Worm (Caenorhabditis elegans) whole organism, L1 larva: ENCODE data around the gene R12B2.2.

Source experiments
- aha-1 ChIP-seq: fragments of 150-350 bp; optimal IDR thresholded peaks from 2 replicates; lab custom pipeline; 2014; ENCODE audit warnings: missing biosample characterization, missing genetic modification characterization
- ama-1 ChIP-seq: fragments of 150-350 bp; optimal IDR thresholded peaks from 2 replicates; lab custom pipeline; 2014
- egl-27 ChIP-seq, 2 experiments: fragments of 150-350 bp in 1 of 2; sonication (generic microtip); optimal IDR thresholded peaks; 3 replicates each; lab custom pipeline; 2017 to 2018; ENCODE audit warnings: missing biosample characterization in 2 of 2, missing genetic modification characterization in 2 of 2, missing genetic modification reagents in 2 of 2
- hpl-2 ChIP-seq: fragments of 150-350 bp; optimal IDR thresholded peaks from 2 replicates; lab custom pipeline; 2014; ENCODE audit warnings: missing biosample characterization, missing genetic modification reagents, missing genetic modification characterization
- lin-35 ChIP-seq, 2 experiments: fragments of 150-350 bp; optimal IDR thresholded peaks; 2 replicates each; lab custom pipeline; 2014; ENCODE audit warnings: missing biosample characterization in 2 of 2, missing genetic modification characterization in 2 of 2, missing genetic modification reagents in 2 of 2
- lir-3 ChIP-seq: sonication (generic microtip); optimal IDR thresholded peaks from 2 replicates; lab custom pipeline; 2016; ENCODE audit warnings: mild to moderate bottlenecking, missing genetic modification characterization, moderate library complexity, missing compliant biosample characterization; ENCODE audit not compliant: poor library complexity
- mab-9 ChIP-seq: fragments of 200-800 bp; sonication (Bioruptor generic); IDR thresholded peaks from 2 replicates; pipeline ENCODE4 v1.3.6; 2022; ENCODE audit warnings: missing genetic modification reagents, missing genetic modification characterization, missing compliant biosample characterization
- nhr-76 ChIP-seq: sonication (generic microtip); optimal IDR thresholded peaks from 2 replicates; lab custom pipeline; 2017; ENCODE audit warnings: missing biosample characterization, missing genetic modification characterization
- nhr-77 ChIP-seq: fragments of 150-350 bp; optimal IDR thresholded peaks from 2 replicates; lab custom pipeline; 2014; ENCODE audit warnings: missing biosample characterization, missing genetic modification characterization
- tbx-2 ChIP-seq: sonication (generic microtip); optimal IDR thresholded peaks from 2 replicates; lab custom pipeline; 2016; ENCODE audit warnings: missing genetic modification characterization, missing compliant biosample characterization
- unc-62 ChIP-seq: fragments of 150-350 bp; optimal IDR thresholded peaks from 2 replicates; lab custom pipeline; 2014; ENCODE audit warnings: missing biosample characterization, missing genetic modification reagents, missing genetic modification characterization

ce11 chrIII:5833376-5833775, 26.6 kb downstream of the R12B2.2 start, which contains the start of the genes R12B2.13 and mdt-15:
- TF ChIP-seq mab-9 (GFP tag; lab: Robert Waterston, UW), result no peak
- TF ChIP-seq lir-3 (tag; lab: Kevin White, UChicago), result no peak
- no peak for TF ChIP-seq aha-1 (tag; lab: Kevin White, UChicago)
- TF ChIP-seq hpl-2 (GFP tag; lab: Kevin White, UChicago), result no peak
- no peak for TF ChIP-seq nhr-77
- TF ChIP-seq egl-27 (tag; optimal IDR thresholded peaks at IDR 0.05; lab: Kevin White, UChicago), result no peak
- TF ChIP-seq tbx-2, result no peak
- TF ChIP-seq lin-35 (GFP tag; optimal IDR thresholded peaks at IDR 0.05; lab: Kevin White, UChicago), result no peak
- no peak for TF ChIP-seq nhr-76 (tag; lab: Kevin White, UChicago)
- TF ChIP-seq ama-1 (lab: Kevin White, UChicago), result no peak
- TF ChIP-seq unc-62 (GFP tag; lab: Kevin White, UChicago), result no peak
